Worm (Caenorhabditis elegans) whole organism, young adult: ENCODE measurements around the gene sca-1.

ENCODE experiments used
- B0019.2 ChIP-seq: fragments of 200-800 bp; sonication (Bioruptor generic); conservative IDR thresholded peaks from 2 replicates; pipeline ENCODE4 v1.3.6; 2022; ENCODE audit warnings: missing genetic modification reagents, missing genetic modification characterization, missing compliant biosample characterization
- B0035.1 ChIP-seq: sonication (generic microtip); optimal IDR thresholded peaks from 2 replicates; lab custom pipeline; 2016; ENCODE audit warnings: missing genetic modification characterization, mild to moderate bottlenecking, missing compliant biosample characterization, missing genotype, missing genetic modification reagents
- B0261.1 ChIP-seq: sonication (generic microtip); optimal IDR thresholded peaks from 2 replicates; lab custom pipeline; 2016; ENCODE audit warnings: mild to moderate bottlenecking, missing genetic modification characterization, moderate library complexity, missing compliant biosample characterization
- F10E7.11 ChIP-seq: sonication (generic microtip); optimal IDR thresholded peaks from 2 replicates; lab custom pipeline; 2017; ENCODE audit warnings: mild to moderate bottlenecking, missing genetic modification characterization, moderate library complexity, missing compliant biosample characterization
- F37B4.10 ChIP-seq: fragments of 200-800 bp; sonication (Bioruptor generic); IDR thresholded peaks from 2 replicates; pipeline ENCODE4 v1.3.6; 2022; ENCODE audit warnings: missing genetic modification characterization, missing compliant biosample characterization
- F39B2.1 ChIP-seq: fragments of 200-800 bp; sonication (Bioruptor generic); IDR thresholded peaks from 2 replicates; pipeline ENCODE4 v1.3.6; 2022; ENCODE audit warnings: missing genetic modification reagents, missing genetic modification characterization, missing compliant biosample characterization
- F52B5.7 ChIP-seq: sonication (generic microtip); optimal IDR thresholded peaks from 2 replicates; lab custom pipeline; 2016; ENCODE audit warnings: mild to moderate bottlenecking, missing genetic modification characterization, missing compliant biosample characterization
- F57C9.4 ChIP-seq: sonication (generic microtip); optimal IDR thresholded peaks from 2 replicates; lab custom pipeline; 2017; ENCODE audit warnings: mild to moderate bottlenecking, missing genetic modification characterization, missing compliant biosample characterization
- T07F8.4 ChIP-seq: sonication (generic microtip); optimal IDR thresholded peaks from 2 replicates; lab custom pipeline; 2016; ENCODE audit warnings: mild to moderate bottlenecking, missing genetic modification characterization, moderate library complexity, missing compliant biosample characterization
- Y53G8AR.9 ChIP-seq: fragments of 200-800 bp; sonication (Bioruptor generic); conservative IDR thresholded peaks from 2 replicates; pipeline ENCODE4 v1.3.6; 2022; ENCODE audit warnings: missing genetic modification reagents, missing genetic modification characterization, missing compliant biosample characterization
- Y95B8A.8 ChIP-seq: fragments of 200-800 bp; sonication (Bioruptor generic); IDR thresholded peaks from 2 replicates; pipeline ENCODE4 v1.3.6; 2022; ENCODE audit warnings: missing genetic modification reagents, missing genetic modification characterization, missing compliant biosample characterization
- ZK185.1 ChIP-seq: sonication (generic microtip); optimal IDR thresholded peaks from 2 replicates; lab custom pipeline; 2016; ENCODE audit warnings: mild to moderate bottlenecking, missing genetic modification characterization, missing compliant biosample characterization; ENCODE audit not compliant: poor library complexity, severe bottlenecking
- aptf-2 ChIP-seq: fragments of 200-800 bp; sonication (Bioruptor generic); conservative IDR thresholded peaks from 2 replicates; pipeline ENCODE4 v1.3.6; 2022; ENCODE audit warnings: missing genetic modification reagents, missing genetic modification characterization, missing compliant biosample characterization
- athp-1 ChIP-seq: sonication (generic microtip); optimal IDR thresholded peaks from 2 replicates; lab custom pipeline; 2017; ENCODE audit warnings: mild to moderate bottlenecking, missing genetic modification characterization, missing compliant biosample characterization
- attf-3 ChIP-seq: fragments of 200-800 bp; sonication (Bioruptor generic); conservative IDR thresholded peaks from 2 replicates; pipeline ENCODE4 v1.3.6; 2022; ENCODE audit warnings: missing genetic modification reagents, missing genetic modification characterization, missing compliant biosample characterization
- attf-6 ChIP-seq: fragments of 200-800 bp; sonication (Bioruptor generic); IDR thresholded peaks from 2 replicates; pipeline ENCODE4 v1.3.6; 2022; ENCODE audit warnings: missing genetic modification reagents, missing genetic modification characterization, missing compliant biosample characterization
- ccch-3 ChIP-seq: fragments of 200-800 bp; sonication (Bioruptor generic); optimal IDR thresholded peaks from 2 replicates; lab custom pipeline; 2018; ENCODE audit warnings: mild to moderate bottlenecking, missing genetic modification characterization, missing compliant biosample characterization
- cebp-2 ChIP-seq: fragments of 200-800 bp; sonication (Bioruptor generic); IDR thresholded peaks from 2 replicates; pipeline ENCODE4 v1.3.6; 2022; ENCODE audit warnings: missing genetic modification characterization, missing compliant biosample characterization
- ceh-100 ChIP-seq: fragments of 200-800 bp; sonication (Bioruptor generic); IDR thresholded peaks from 2 replicates; pipeline ENCODE4 v1.3.6; 2022; ENCODE audit warnings: missing genetic modification reagents, missing genetic modification characterization, missing compliant biosample characterization
- ceh-27 ChIP-seq: fragments of 200-800 bp; sonication (Bioruptor generic); optimal IDR thresholded peaks from 2 replicates; lab custom pipeline; 2018; ENCODE audit warnings: mild to moderate bottlenecking, missing genetic modification characterization, moderate library complexity, missing compliant biosample characterization
- efl-1 ChIP-seq: fragments of 150-350 bp; optimal IDR thresholded peaks from 2 replicates; lab custom pipeline; 2014; ENCODE audit warnings: missing biosample characterization, missing genetic modification reagents, missing genetic modification characterization
- him-1 ChIP-seq: sonication (generic microtip); optimal IDR thresholded peaks from 2 replicates; lab custom pipeline; 2016; ENCODE audit warnings: missing genotype, missing genetic modification reagents, missing genetic modification characterization, missing compliant biosample characterization
- hmg-1.2 ChIP-seq: fragments of 200-800 bp; sonication (Bioruptor generic); IDR thresholded peaks from 2 replicates; pipeline ENCODE4 v1.3.6; 2022; ENCODE audit warnings: missing genetic modification reagents, missing genetic modification characterization, missing compliant biosample characterization
- let-526 ChIP-seq: fragments of 200-800 bp; sonication (Bioruptor generic); IDR thresholded peaks from 2 replicates; pipeline ENCODE4 v1.3.6; 2022; ENCODE audit warnings: missing genetic modification reagents, missing genetic modification characterization, missing compliant biosample characterization
- let-607 ChIP-seq, 2 experiments: fragments of 200-800 bp in 1 of 2; sonication (Bioruptor generic) in 1 of 2; sonication (generic microtip) in 1 of 2; optimal IDR thresholded peaks; 2 replicates each; lab custom pipeline; 2016 to 2018; ENCODE audit warnings: mild to moderate bottlenecking in 2 of 2, missing compliant biosample characterization in 2 of 2, missing genetic modification characterization in 2 of 2, moderate library complexity in 2 of 2, missing genotype in 1 of 2
- lin-26 ChIP-seq: fragments of 200-800 bp; sonication (Bioruptor generic); IDR thresholded peaks from 2 replicates; pipeline ENCODE4 v1.3.6; 2022; ENCODE audit warnings: missing genetic modification reagents, missing genetic modification characterization, missing compliant biosample characterization
- lin-40 ChIP-seq: sonication (generic microtip); optimal IDR thresholded peaks from 2 replicates; lab custom pipeline; 2016; ENCODE audit warnings: missing genetic modification characterization, mild to moderate bottlenecking, missing compliant biosample characterization, missing genotype, missing genetic modification reagents
- lir-1 ChIP-seq: fragments of 200-800 bp; sonication (Bioruptor generic); conservative IDR thresholded peaks from 2 replicates; pipeline ENCODE4 v1.3.6; 2022; ENCODE audit warnings: missing genetic modification reagents, missing genetic modification characterization, missing compliant biosample characterization
- lsy-27 ChIP-seq: sonication (generic microtip); optimal IDR thresholded peaks from 2 replicates; lab custom pipeline; 2017; ENCODE audit warnings: missing genetic modification characterization, mild to moderate bottlenecking, missing compliant biosample characterization, antibody characterized with exemption, missing genotype, borderline replicate concordance; ENCODE audit not compliant: insufficient read depth
- madf-8 ChIP-seq: fragments of 200-800 bp; sonication (Bioruptor generic); conservative IDR thresholded peaks from 2 replicates; pipeline ENCODE4 v1.3.6; 2022; ENCODE audit warnings: missing genetic modification reagents, missing genetic modification characterization, missing compliant biosample characterization
- mel-28 ChIP-seq: sonication (generic microtip); optimal IDR thresholded peaks from 2 replicates; lab custom pipeline; 2016; ENCODE audit warnings: borderline replicate concordance, mild to moderate bottlenecking, missing genetic modification characterization, missing compliant biosample characterization
- mes-4 ChIP-seq: sonication (generic microtip); optimal IDR thresholded peaks from 2 replicates; lab custom pipeline; 2016; ENCODE audit warnings: missing genotype, missing genetic modification characterization, missing compliant biosample characterization
- nfya-1 ChIP-seq: sonication (generic microtip); optimal IDR thresholded peaks from 2 replicates; lab custom pipeline; 2017; ENCODE audit warnings: antibody characterized with exemption, missing compliant biosample characterization, missing genetic modification characterization, borderline replicate concordance; ENCODE audit not compliant: insufficient read depth
- nhr-120 ChIP-seq: fragments of 200-800 bp; sonication (Bioruptor generic); IDR thresholded peaks from 2 replicates; pipeline ENCODE4 v1.3.6; 2022; ENCODE audit warnings: missing genetic modification characterization, missing compliant biosample characterization
- nhr-80 ChIP-seq: sonication (generic microtip); optimal IDR thresholded peaks from 2 replicates; lab custom pipeline; 2016; ENCODE audit warnings: missing genetic modification characterization, missing compliant biosample characterization
- pbrm-1 ChIP-seq: fragments of 200-800 bp; sonication (Bioruptor generic); IDR thresholded peaks from 2 replicates; pipeline ENCODE4 v1.3.6; 2022; ENCODE audit warnings: missing genetic modification reagents, missing genetic modification characterization, missing compliant biosample characterization
- pha-4 ChIP-seq: fragments of 150-350 bp; sonication (generic microtip); optimal IDR thresholded peaks from 2 replicates; lab custom pipeline; 2014; ENCODE audit warnings: missing biosample characterization, missing genetic modification reagents, missing genetic modification characterization
- rcor-1 ChIP-seq: fragments of 200-800 bp; sonication (Bioruptor generic); IDR thresholded peaks from 2 replicates; pipeline ENCODE4 v1.3.6; 2022; ENCODE audit warnings: missing genetic modification reagents, missing genetic modification characterization, missing compliant biosample characterization
- rpc-1 ChIP-seq, 2 experiments: fragments of 150-350 bp in 1 of 2; sonication (generic microtip) in 1 of 2; optimal IDR thresholded peaks; 2 replicates each; lab custom pipeline; 2014 to 2018; ENCODE audit warnings: missing biosample characterization in 1 of 2, missing genetic modification characterization in 1 of 2, missing genetic modification reagents in 1 of 2, missing genotype in 1 of 2
- snpc-1.1 ChIP-seq: sonication (generic microtip); optimal IDR thresholded peaks from 2 replicates; lab custom pipeline; 2017; ENCODE audit warnings: missing genetic modification characterization, mild to moderate bottlenecking, missing compliant biosample characterization, antibody characterized with exemption, moderate library complexity, missing genotype, missing genetic modification reagents; ENCODE audit not compliant: insufficient read depth
- unc-62 ChIP-seq: fragments of 150-350 bp; optimal IDR thresholded peaks from 2 replicates; lab custom pipeline; 2014; ENCODE audit warnings: missing biosample characterization, missing genetic modification reagents, missing genetic modification characterization
- xnd-1 ChIP-seq: sonication (generic microtip); optimal IDR thresholded peaks from 2 replicates; lab custom pipeline; 2016; ENCODE audit warnings: missing genotype, missing genetic modification reagents, missing genetic modification characterization, missing compliant biosample characterization
- zfh-2 ChIP-seq: fragments of 200-800 bp; sonication (Bioruptor generic); conservative IDR thresholded peaks from 2 replicates; pipeline ENCODE4 v1.3.6; 2022; ENCODE audit warnings: missing genetic modification reagents, missing genetic modification characterization, missing compliant biosample characterization
- zim-3 ChIP-seq: sonication (generic microtip); optimal IDR thresholded peaks from 2 replicates; lab custom pipeline; 2017; ENCODE audit warnings: mild to moderate bottlenecking, missing genetic modification characterization, moderate library complexity, missing compliant biosample characterization
- ztf-18 ChIP-seq: sonication (generic microtip); optimal IDR thresholded peaks from 2 replicates; lab custom pipeline; 2016; ENCODE audit warnings: missing genotype, mild to moderate bottlenecking, missing genetic modification characterization, missing compliant biosample characterization
- ztf-26 ChIP-seq: sonication (generic microtip); optimal IDR thresholded peaks from 2 replicates; lab custom pipeline; 2017; ENCODE audit warnings: missing genetic modification characterization, missing compliant biosample characterization

sca-1 gene

ce11 chrIII:10807956-10808355, 8.7 kb downstream of the sca-1 start (continued):
- TF ChIP-seq athp-1 (no peak), lin-40 (tag; lab: Kevin White, UChicago) (no peak)

DNA sequence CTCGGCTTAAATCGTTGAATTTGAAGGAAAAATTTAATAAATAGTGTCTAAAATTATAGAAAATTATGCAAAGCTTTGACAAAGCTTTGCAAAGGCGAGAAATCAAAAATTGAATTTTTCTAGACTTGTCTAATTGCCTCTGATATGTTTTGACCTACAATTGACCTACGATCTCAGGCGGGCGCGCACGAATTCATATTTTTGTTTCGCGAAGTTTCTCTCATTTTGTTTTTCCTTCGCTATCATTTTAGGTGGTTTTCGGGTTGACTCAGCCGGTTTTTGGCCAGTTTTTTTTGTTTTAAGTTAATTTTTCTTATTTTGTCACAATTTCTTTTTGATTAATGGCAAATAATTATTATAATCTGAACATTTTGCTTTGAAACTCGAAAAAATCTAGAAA, 9.4 kb downstream of the sca-1 start:
- TF ChIP-seq F37B4.10 (GFP tag; lab: Robert Waterston, UW) (no peak), ztf-18 (tag; lab: Kevin White, UChicago) (peak; percentile 3), lir-1 (GFP tag; lab: Robert Waterston, UW) (0 out of 2 replicates have a peak, but pooled peaks have one; percentile 17), pha-4 (no peak), lsy-27 (no peak), nhr-120 (GFP tag; lab: Robert Waterston, UW) (no peak), ceh-27 (GFP tag; lab: Kevin White, UChicago) (no peak), let-526 (GFP tag; lab: Robert Waterston, UW) (no peak), cebp-2 (GFP tag; lab: Robert Waterston, UW) (no peak), B0035.1 (tag; lab: Kevin White, UChicago) (no peak), hmg-1.2 (GFP tag; lab: Robert Waterston, UW) (peak; percentile 57; the same call in 1 of the 2 replicates), xnd-1 (tag; lab: Kevin White, UChicago) (peak; percentile 97), madf-8 (peak; percentile 98), F52B5.7 (tag; lab: Kevin White, UChicago) (no peak), pbrm-1 (GFP tag; lab: Robert Waterston, UW) (no peak; the same call in 1 of the 2 replicates), ccch-3 (GFP tag; lab: Kevin White, UChicago) (no peak), attf-3 (GFP tag; lab: Robert Waterston, UW) (no peak), aptf-2 (GFP tag; lab: Robert Waterston, UW) (no peak), Y53G8AR.9 (GFP tag; lab: Robert Waterston, UW) (peak; percentile 75; the same call in 1 of the 2 replicates), F10E7.11 (tag; lab: Kevin White, UChicago) (no peak), B0019.2 (peak; percentile 83), mel-28 (tag; lab: Kevin White, UChicago) (no peak), B0261.1 (tag; lab: Kevin White, UChicago) (no peak), unc-62 (GFP tag; lab: Kevin White, UChicago) (no peak), zfh-2 (no peak), ztf-26 (tag; lab: Kevin White, UChicago) (no peak), let-607 (tag; optimal IDR thresholded peaks at IDR 0.05; lab: Kevin White, UChicago) (no peak), Y95B8A.8 (GFP tag; lab: Robert Waterston, UW) (peak; percentile 80; the same call in 1 of the 2 replicates), ceh-100 (GFP tag; lab: Robert Waterston, UW) (peak; percentile 75), F39B2.1 (no peak), nhr-80 (tag; lab: Kevin White, UChicago) (no peak), lin-40 (tag; lab: Kevin White, UChicago) (no peak), him-1 (tag; lab: Kevin White, UChicago) (peak; percentile 14), rcor-1 (GFP tag; lab: Robert Waterston, UW) (peak; percentile 72), efl-1 (GFP tag; lab: Kevin White, UChicago) (peak; percentile 99), lin-26 (GFP tag; lab: Robert Waterston, UW) (no peak), attf-6 (GFP tag; lab: Robert Waterston, UW) (0 out of 2 replicates have a peak, but pooled peaks have one; percentile 43), snpc-1.1 (tag; lab: Kevin White, UChicago) (peak; percentile 38), zim-3 (tag; lab: Kevin White, UChicago) (no peak), nfya-1 (no peak), mes-4 (tag; lab: Kevin White, UChicago) (no peak), ZK185.1 (tag; lab: Kevin White, UChicago) (no peak), rpc-1 (optimal IDR thresholded peaks at IDR 0.05; lab: Kevin White, UChicago) (peak; percentile 3), rpc-1 (tag; optimal IDR thresholded peaks at IDR 0.05; lab: Kevin White, UChicago) (no peak), F57C9.4 (tag; lab: Kevin White, UChicago) (no peak), T07F8.4 (no peak)
